Worm (Caenorhabditis elegans) whole organism, L2 larva: Measurements from ENCODE around the gene fbxb-58.

Experiments
- R02D3.7 ChIP-seq: fragments of 150-350 bp; optimal IDR thresholded peaks from 2 replicates; lab custom pipeline; 2014; ENCODE audit warnings: missing biosample characterization, missing genetic modification characterization
- Y55F3AM.14 ChIP-seq: fragments of 200-800 bp; sonication (Bioruptor generic); optimal IDR thresholded peaks from 2 replicates; lab custom pipeline; 2018; ENCODE audit warnings: mild to moderate bottlenecking, missing genetic modification characterization, missing compliant biosample characterization
- ZK546.5 ChIP-seq: sonication (generic microtip); optimal IDR thresholded peaks from 2 replicates; lab custom pipeline; 2017; ENCODE audit warnings: missing biosample characterization, missing genetic modification characterization
- alr-1 ChIP-seq: fragments of 150-350 bp; optimal IDR thresholded peaks from 2 replicates; lab custom pipeline; 2014; ENCODE audit warnings: missing biosample characterization, missing genetic modification characterization
- aly-2 ChIP-seq: fragments of 150-350 bp; optimal IDR thresholded peaks from 2 replicates; lab custom pipeline; 2014; ENCODE audit warnings: missing biosample characterization, missing genetic modification characterization
- ama-1 ChIP-seq: fragments of 150-350 bp; optimal IDR thresholded peaks from 2 replicates; lab custom pipeline; 2018; ENCODE audit warnings: inconsistent platforms
- crh-2 ChIP-seq: sonication (generic microtip); optimal IDR thresholded peaks from 2 replicates; lab custom pipeline; 2017; ENCODE audit warnings: missing biosample characterization, missing genetic modification characterization
- dmd-4 ChIP-seq: sonication (generic microtip); optimal IDR thresholded peaks from 2 replicates; lab custom pipeline; 2017; ENCODE audit warnings: missing biosample characterization, missing genetic modification characterization
- elt-1 ChIP-seq: fragments of 150-350 bp; optimal IDR thresholded peaks from 2 replicates; lab custom pipeline; 2014; ENCODE audit warnings: missing biosample characterization, missing genetic modification characterization
- elt-3 ChIP-seq: sonication (generic microtip); optimal IDR thresholded peaks from 2 replicates; lab custom pipeline; 2017; ENCODE audit warnings: missing biosample characterization, missing genetic modification characterization
- fos-1 ChIP-seq: fragments of 150-350 bp; optimal IDR thresholded peaks from 2 replicates; lab custom pipeline; 2014; ENCODE audit warnings: missing biosample characterization, missing genetic modification characterization
- gmeb-1 ChIP-seq: fragments of 150-350 bp; optimal IDR thresholded peaks from 2 replicates; lab custom pipeline; 2014; ENCODE audit warnings: missing biosample characterization, missing genetic modification characterization
- lin-11 ChIP-seq: fragments of 150-350 bp; sonication (generic microtip); optimal IDR thresholded peaks from 2 replicates; lab custom pipeline; 2014; ENCODE audit warnings: missing biosample characterization, missing genetic modification characterization, inconsistent platforms, mixed read lengths
- lin-39 ChIP-seq: fragments of 150-350 bp; optimal IDR thresholded peaks from 2 replicates; lab custom pipeline; 2014; ENCODE audit warnings: missing biosample characterization, missing genetic modification reagents, missing genetic modification characterization
- lsy-2 ChIP-seq, 2 experiments: fragments of 150-350 bp in 1 of 2; sonication (generic microtip) in 1 of 2; optimal IDR thresholded peaks; 2 replicates each; lab custom pipeline; 2014 to 2017; ENCODE audit warnings: missing biosample characterization in 2 of 2, missing genetic modification characterization in 2 of 2
- mbf-1 ChIP-seq: sonication (generic microtip); optimal IDR thresholded peaks from 2 replicates; lab custom pipeline; 2017; ENCODE audit warnings: missing biosample characterization, missing genetic modification characterization
- nhr-10 ChIP-seq: sonication (generic microtip); optimal IDR thresholded peaks from 2 replicates; lab custom pipeline; 2017; ENCODE audit warnings: missing biosample characterization, missing genetic modification characterization
- nhr-129 ChIP-seq: fragments of 150-350 bp; optimal IDR thresholded peaks from 2 replicates; lab custom pipeline; 2014; ENCODE audit warnings: missing biosample characterization, missing genetic modification characterization
- nhr-21 ChIP-seq: fragments of 150-350 bp; optimal IDR thresholded peaks from 2 replicates; lab custom pipeline; 2014; ENCODE audit warnings: missing biosample characterization, missing genetic modification characterization
- nhr-23 ChIP-seq: fragments of 150-350 bp; optimal IDR thresholded peaks from 2 replicates; lab custom pipeline; 2014; ENCODE audit warnings: missing biosample characterization, missing genetic modification reagents, missing genetic modification characterization
- nhr-237 ChIP-seq: fragments of 150-350 bp; optimal IDR thresholded peaks from 2 replicates; lab custom pipeline; 2014; ENCODE audit warnings: missing biosample characterization, missing genetic modification characterization
- nhr-25 ChIP-seq: fragments of 150-350 bp; sonication (generic microtip); optimal IDR thresholded peaks from 3 replicates; lab custom pipeline; 2014; ENCODE audit warnings: missing biosample characterization, missing genetic modification characterization
- nhr-6 ChIP-seq: fragments of 150-350 bp; optimal IDR thresholded peaks from 2 replicates; lab custom pipeline; 2014; ENCODE audit warnings: missing biosample characterization, missing genetic modification characterization
- sem-4 ChIP-seq: fragments of 150-350 bp; optimal IDR thresholded peaks from 2 replicates; lab custom pipeline; 2014; ENCODE audit warnings: missing biosample characterization, missing genetic modification reagents, missing genetic modification characterization
- skn-1 ChIP-seq: sonication (generic microtip); optimal IDR thresholded peaks from 2 replicates; lab custom pipeline; 2017; ENCODE audit warnings: missing biosample characterization, missing genetic modification characterization
- sma-3 ChIP-seq: sonication (generic microtip); optimal IDR thresholded peaks from 2 replicates; lab custom pipeline; 2016; ENCODE audit warnings: missing genetic modification reagents, missing genetic modification characterization, missing compliant biosample characterization
- sma-9 ChIP-seq, 2 experiments: fragments of 150-350 bp in 1 of 2; sonication (generic microtip) in 1 of 2; optimal IDR thresholded peaks; 2 replicates each; lab custom pipeline; 2014 to 2016; ENCODE audit warnings: missing genetic modification characterization in 2 of 2, mild to moderate bottlenecking in 1 of 2, missing biosample characterization in 1 of 2, missing compliant biosample characterization in 1 of 2, missing genetic modification reagents in 1 of 2, moderate library complexity in 1 of 2
- unc-55 ChIP-seq: fragments of 150-350 bp; sonication (generic microtip); optimal IDR thresholded peaks from 3 replicates; lab custom pipeline; 2014; ENCODE audit warnings: missing biosample characterization, missing genetic modification reagents, missing genetic modification characterization
- unc-62 ChIP-seq: fragments of 150-350 bp; optimal IDR thresholded peaks from 2 replicates; lab custom pipeline; 2014; ENCODE audit warnings: missing biosample characterization, missing genetic modification reagents, missing genetic modification characterization
- zag-1 ChIP-seq: fragments of 150-350 bp; optimal IDR thresholded peaks from 2 replicates; lab custom pipeline; 2014; ENCODE audit warnings: missing biosample characterization, missing genetic modification characterization
- ztf-11 ChIP-seq: sonication (generic microtip); optimal IDR thresholded peaks from 2 replicates; lab custom pipeline; 2017; ENCODE audit warnings: missing biosample characterization, missing genetic modification characterization
- ztf-4 ChIP-seq: fragments of 150-350 bp; optimal IDR thresholded peaks from 2 replicates; lab custom pipeline; 2014; ENCODE audit warnings: missing biosample characterization, missing genetic modification characterization

fbxb-58 gene

DNA sequence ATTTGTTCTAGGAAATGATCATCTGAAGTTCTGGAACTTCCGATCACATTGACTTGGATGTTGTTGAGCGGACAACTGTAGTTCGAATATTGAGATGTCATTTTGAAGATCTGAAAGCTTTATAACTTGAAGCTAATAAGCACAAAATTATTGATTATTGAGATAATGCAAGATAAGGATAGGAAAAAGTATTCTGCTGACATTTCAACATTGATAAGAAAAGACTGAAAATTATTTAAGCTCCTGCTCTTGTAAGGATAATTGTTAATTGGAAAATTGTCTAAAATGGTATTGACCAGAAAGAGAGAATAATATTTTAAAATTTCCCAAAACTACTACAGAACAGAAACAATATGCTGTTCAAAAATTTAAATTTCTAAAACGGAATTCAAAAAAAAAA, 46.1 kb downstream of the fbxb-58 start, which contains the start of gene tbx-31:
Gene tbx-31 (minus strand): TSS at position 101 of the 400 bp plus-strand sequence.
- TF ChIP-seq nhr-237 (tag; lab: Kevin White, UChicago) (no peak), crh-2 (tag; lab: Kevin White, UChicago) (no peak), mbf-1 (tag; lab: Kevin White, UChicago) (no peak), ZK546.5 (no peak), ztf-11 (tag; lab: Kevin White, UChicago) (no peak), ama-1 (lab: Kevin White, UChicago) (no peak), aly-2 (tag; lab: Kevin White, UChicago) (no peak), fos-1 (tag; lab: Kevin White, UChicago) (no peak), elt-1 (tag; lab: Kevin White, UChicago) (no peak), dmd-4 (tag; lab: Kevin White, UChicago) (no peak), lin-39 (tag; lab: Kevin White, UChicago) (no peak), R02D3.7 (no peak), nhr-21 (no peak), lin-11 (no peak), elt-3 (tag; lab: Kevin White, UChicago) (no peak), ztf-4 (tag; lab: Kevin White, UChicago) (no peak)
- TF ChIP-seq, all 48 proteins: peak for 0

ce11 chrX:1675879-1676278, 47.9 kb downstream of the fbxb-58 start:
- TF ChIP-seq sem-4 (tag; lab: Kevin White, UChicago): no peak
- TF ChIP-seq skn-1: no peak
- no peak for TF ChIP-seq Y55F3AM.14 (GFP tag; lab: Kevin White, UChicago)
- no peak for TF ChIP-seq lsy-2 (tag; optimal IDR thresholded peaks at IDR 0.05; lab: Kevin White, UChicago)
- TF ChIP-seq nhr-6: no peak
- no peak for TF ChIP-seq crh-2 (tag; lab: Kevin White, UChicago)
- no peak for TF ChIP-seq lin-11
- TF ChIP-seq gmeb-1 (tag; lab: Kevin White, UChicago): no peak
- TF ChIP-seq alr-1 (tag; lab: Kevin White, UChicago): no peak
- no peak for TF ChIP-seq sma-3 (GFP tag; lab: Kevin White, UChicago)
- no peak for TF ChIP-seq nhr-129 (tag; lab: Kevin White, UChicago)
- no peak for TF ChIP-seq nhr-23 (tag; lab: Kevin White, UChicago)
- TF ChIP-seq nhr-237 (tag; lab: Kevin White, UChicago): no peak
- no peak for TF ChIP-seq nhr-21
- TF ChIP-seq sma-9 (GFP tag; optimal IDR thresholded peaks at IDR 0.05; lab: Kevin White, UChicago): no peak
- TF ChIP-seq sma-9 (tag; optimal IDR thresholded peaks at IDR 0.05; lab: Kevin White, UChicago): no peak
- TF ChIP-seq zag-1 (tag; lab: Kevin White, UChicago): no peak
- TF ChIP-seq nhr-10 (tag; lab: Kevin White, UChicago): no peak

- no peak for TF ChIP-seq skn-1
- no peak for TF ChIP-seq ama-1 (lab: Kevin White, UChicago)
- TF ChIP-seq sma-9 (GFP tag; optimal IDR thresholded peaks at IDR 0.05; lab: Kevin White, UChicago): no peak
- no peak for TF ChIP-seq sma-9 (tag; optimal IDR thresholded peaks at IDR 0.05; lab: Kevin White, UChicago)
- TF ChIP-seq unc-62 (GFP tag; lab: Kevin White, UChicago): no peak
- no peak for TF ChIP-seq elt-1 (tag; lab: Kevin White, UChicago)
- TF ChIP-seq nhr-25 (tag; lab: Kevin White, UChicago): no peak
- TF ChIP-seq alr-1 (tag; lab: Kevin White, UChicago): no peak
- TF ChIP-seq nhr-237 (tag; lab: Kevin White, UChicago): no peak
- TF ChIP-seq lin-39 (tag; lab: Kevin White, UChicago): no peak
- TF ChIP-seq nhr-6: no peak
- no peak for TF ChIP-seq unc-55
- no peak for TF ChIP-seq lsy-2 (tag; optimal IDR thresholded peaks at IDR 0.05; lab: Kevin White, UChicago)
- no peak for TF ChIP-seq elt-3 (tag; lab: Kevin White, UChicago)
- no peak for TF ChIP-seq sem-4 (tag; lab: Kevin White, UChicago)
- TF ChIP-seq ztf-11 (tag; lab: Kevin White, UChicago): no peak
- TF ChIP-seq, all 48 proteins: peak for 0
These were observed 50.1 kb downstream of the fbxb-58 start, which contains the start of gene fbxa-170 for ce11 chrX:1678021-1678420. fbxa-170 (minus strand) TSS chrX:1678121.
